Worm (Caenorhabditis elegans): Measurements from ENCODE around the gene R12C12.10.

The R12C12.10 gene

DNA sequence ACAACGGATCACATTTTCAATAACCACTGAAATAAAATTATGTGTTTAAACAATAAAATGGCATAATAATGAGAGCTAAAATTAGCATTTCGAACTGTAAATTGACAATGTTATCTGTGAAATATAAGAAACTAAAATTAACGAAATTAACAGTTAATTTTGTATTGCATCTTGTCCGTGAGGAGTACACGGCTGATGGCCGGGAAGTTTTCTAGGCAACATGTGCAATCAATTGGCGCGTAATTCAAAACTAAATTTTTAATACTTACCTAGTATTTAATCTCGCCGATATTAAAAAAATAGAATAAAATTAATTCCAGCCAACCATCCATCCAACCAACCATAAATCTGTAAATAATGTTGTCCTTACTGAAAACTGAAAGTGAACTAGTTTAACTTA, 18.4 kb upstream of the R12C12.10 start (continued):
- no peak for TF ChIP-seq nhr-11 (tag; optimal IDR thresholded peaks at IDR 0.05)
- TF ChIP-seq elt-3 (tag; optimal IDR thresholded peaks at IDR 0.05): no peak
- TF ChIP-seq ceh-16 (tag; optimal IDR thresholded peaks at IDR 0.05): no peak
- TF ChIP-seq daf-12 (tag; optimal IDR thresholded peaks at IDR 0.05): no peak
- peak; percentile 59 for TF ChIP-seq snpc-4 (tag; optimal IDR thresholded peaks at IDR 0.05)
- TF ChIP-seq ceh-9 (tag; optimal IDR thresholded peaks at IDR 0.05): no peak
- TF ChIP-seq mml-1 (tag; optimal IDR thresholded peaks at IDR 0.05): no peak
- no peak for TF ChIP-seq lin-39 (tag; optimal IDR thresholded peaks at IDR 0.05)
- TF ChIP-seq ZK546.5 (tag; optimal IDR thresholded peaks at IDR 0.05): no peak
- TF ChIP-seq ama-1 (optimal IDR thresholded peaks at IDR 0.05): no peak
- no peak for TF ChIP-seq pqm-1 (tag; optimal IDR thresholded peaks at IDR 0.05)
- TF ChIP-seq nhr-28 (tag; optimal IDR thresholded peaks at IDR 0.05): no peak
- no peak for TF ChIP-seq nhr-237 (tag; optimal IDR thresholded peaks at IDR 0.05)
- TF ChIP-seq ztf-4 (tag; optimal IDR thresholded peaks at IDR 0.05): no peak
- no peak for TF ChIP-seq sea-2 (GFP tag; optimal IDR thresholded peaks at IDR 0.05)
- no peak for TF ChIP-seq egl-27 (tag; optimal IDR thresholded peaks at IDR 0.05)
- peak; percentile 21 for TF ChIP-seq R02D3.7 (tag; optimal IDR thresholded peaks at IDR 0.05)
- peak; percentile 65 for TF ChIP-seq lsy-12 (tag; optimal IDR thresholded peaks at IDR 0.05)
- TF ChIP-seq nhr-43 (tag; optimal IDR thresholded peaks at IDR 0.05; ENCODE audit: poor library complexity, severe bottlenecking): peak; percentile 96

DNA sequence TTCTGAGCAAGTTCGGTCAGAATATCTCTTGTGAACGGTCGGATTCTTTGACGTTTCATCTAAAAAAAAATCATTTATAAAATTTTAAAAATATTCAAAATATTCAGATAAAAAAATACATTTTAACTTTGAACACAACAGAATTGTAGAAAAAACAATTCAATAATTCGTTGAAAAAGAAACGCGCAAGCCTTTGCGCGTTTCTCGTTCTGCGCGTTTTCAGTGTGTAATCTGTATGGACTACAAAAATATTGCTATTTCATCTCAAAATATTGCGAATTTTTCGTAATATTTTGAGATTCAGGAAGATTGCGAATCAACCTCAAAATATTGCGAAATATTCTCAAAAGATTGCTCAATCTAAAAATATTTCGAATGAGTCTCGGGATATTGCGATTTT, 12.9 kb upstream of the R12C12.10 start, which contains the start of gene R12C12.7:
TSS of gene R12C12.7 (minus strand) at position 59 of the 400 bp plus-strand sequence.
- peak; percentile 79 for TF ChIP-seq pqm-1 (tag; optimal IDR thresholded peaks at IDR 0.05)
- peak; percentile 4 for TF ChIP-seq nhr-23 (tag; optimal IDR thresholded peaks at IDR 0.05)
- TF ChIP-seq elt-2 (tag; optimal IDR thresholded peaks at IDR 0.05): peak; percentile 3
- TF ChIP-seq nhr-67 (tag; optimal IDR thresholded peaks at IDR 0.05): no peak

DNA sequence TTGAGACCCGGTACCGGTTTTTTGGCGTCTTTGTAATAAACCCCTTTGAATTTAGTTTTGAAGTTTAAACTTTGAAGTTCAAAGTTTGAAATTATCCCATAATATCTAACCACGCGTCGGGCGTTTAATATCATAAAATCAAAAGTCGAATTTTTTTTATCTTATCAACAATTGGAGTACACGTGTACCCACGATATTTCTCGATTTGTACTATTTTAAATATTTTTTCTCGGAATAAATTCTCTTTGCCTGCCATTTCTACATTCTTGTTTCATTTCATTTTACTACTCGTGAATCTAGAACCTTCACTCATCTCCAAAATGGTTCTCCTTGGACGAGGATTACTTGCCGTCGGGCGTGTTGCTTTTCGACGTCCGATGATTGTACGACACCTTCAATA, 7.1 kb upstream of the R12C12.10 start, which contains the start of gene gldc-1:
TSS of gene gldc-1 (plus strand) at position 301 of the 400 bp plus-strand sequence.
- TF ChIP-seq pqm-1 (tag; optimal IDR thresholded peaks at IDR 0.05): peak; percentile 50
- TF ChIP-seq ZK546.5 (tag; optimal IDR thresholded peaks at IDR 0.05): no peak

DNA sequence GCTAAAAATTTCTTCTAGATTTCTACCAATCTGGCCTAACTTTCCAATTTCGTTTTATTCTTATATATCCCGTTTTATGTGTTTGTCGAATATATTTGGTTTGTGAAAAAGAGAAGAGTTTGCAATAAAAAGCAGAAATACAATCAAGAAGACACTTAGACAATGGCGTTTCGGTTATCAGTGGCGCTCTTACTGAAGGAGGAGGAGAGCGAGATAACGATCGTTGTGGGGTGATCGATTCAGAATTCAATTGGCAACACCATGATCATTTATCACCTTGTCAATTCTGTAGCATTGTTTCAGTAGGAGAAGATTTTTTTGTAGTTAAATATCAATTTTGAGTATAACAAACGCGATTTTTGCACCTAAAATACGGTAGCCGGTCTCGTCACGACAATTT, 6.5 kb upstream of the R12C12.10 start:
- no peak for TF ChIP-seq aly-2 (tag; optimal IDR thresholded peaks at IDR 0.05)
- TF ChIP-seq elt-1 (tag; optimal IDR thresholded peaks at IDR 0.05): no peak
- TF ChIP-seq fkh-10 (GFP tag; optimal IDR thresholded peaks at IDR 0.05): no peak
- TF ChIP-seq ceh-9 (tag; optimal IDR thresholded peaks at IDR 0.05): no peak
- TF ChIP-seq tbx-2 (tag; optimal IDR thresholded peaks at IDR 0.05): no peak
- TF ChIP-seq fkh-2 (tag; optimal IDR thresholded peaks at IDR 0.05): no peak
- TF ChIP-seq jun-1 (tag; optimal IDR thresholded peaks at IDR 0.05): no peak
- no peak for TF ChIP-seq sea-2 (GFP tag; optimal IDR thresholded peaks at IDR 0.05)
- no peak for TF ChIP-seq hmg-11 (tag; optimal IDR thresholded peaks at IDR 0.05)
- TF ChIP-seq nhr-67 (tag; optimal IDR thresholded peaks at IDR 0.05): no peak
- no peak for TF ChIP-seq nhr-237 (tag; optimal IDR thresholded peaks at IDR 0.05)
- no peak for TF ChIP-seq ZK546.5 (tag; optimal IDR thresholded peaks at IDR 0.05)
- no peak for TF ChIP-seq zag-1 (tag; optimal IDR thresholded peaks at IDR 0.05)
- peak; percentile 89 for TF ChIP-seq elt-2 (tag; optimal IDR thresholded peaks at IDR 0.05)
- no peak for TF ChIP-seq nhr-23 (tag; optimal IDR thresholded peaks at IDR 0.05)
- TF ChIP-seq ceh-28 (tag; optimal IDR thresholded peaks at IDR 0.05): no peak
- peak; percentile 79 for TF ChIP-seq pqm-1 (tag; optimal IDR thresholded peaks at IDR 0.05)

DNA sequence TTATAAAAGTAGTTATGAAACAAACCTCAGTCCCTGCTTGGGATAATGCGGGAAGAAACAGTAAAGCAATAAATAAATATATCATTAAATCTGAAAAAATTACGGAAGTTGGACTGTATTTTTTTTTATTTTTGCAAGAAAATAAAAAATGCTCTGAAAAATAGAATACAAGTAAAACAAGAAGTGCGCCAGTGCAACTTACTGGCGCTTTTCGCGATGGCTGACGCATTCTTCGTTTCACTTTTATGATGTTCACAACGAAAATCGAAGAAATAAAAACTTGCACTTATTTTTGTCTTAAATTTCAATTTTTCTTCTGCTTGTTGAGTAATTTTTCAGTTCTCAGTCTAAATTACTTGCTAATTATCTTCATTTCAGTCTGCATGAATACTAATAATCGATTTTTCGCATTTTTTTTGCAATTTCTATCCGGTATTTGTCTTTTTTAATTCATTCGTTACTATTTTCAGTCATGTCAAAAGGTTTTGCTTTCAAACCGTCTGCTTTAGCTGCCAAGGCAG, 4.6 kb upstream of the R12C12.10 start, which contains the start of the genes R12C12.6 and ran-5:
TSS of gene R12C12.6 (minus strand) at position 229 of the 521 bp plus-strand sequence.
TSS of gene ran-5 (plus strand) at position 471 of the 521 bp plus-strand sequence.
- no peak for TF ChIP-seq ztf-11 (tag; optimal IDR thresholded peaks at IDR 0.05)
- peak; percentile 35 for TF ChIP-seq nhr-11 (tag; optimal IDR thresholded peaks at IDR 0.05)
- peak; percentile 16 for TF ChIP-seq fkh-10 (GFP tag; optimal IDR thresholded peaks at IDR 0.05)
- TF ChIP-seq elt-2 (tag; optimal IDR thresholded peaks at IDR 0.05): peak; percentile 59
- TF ChIP-seq nhr-67 (tag; optimal IDR thresholded peaks at IDR 0.05): no peak
- TF ChIP-seq daf-12 (tag; optimal IDR thresholded peaks at IDR 0.05): no peak
- peak; percentile 40 for TF ChIP-seq skn-1 (tag; optimal IDR thresholded peaks at IDR 0.05)
- TF ChIP-seq egl-5 (tag; optimal IDR thresholded peaks at IDR 0.05): peak; percentile 20
- TF ChIP-seq R02D3.7 (tag; optimal IDR thresholded peaks at IDR 0.05): peak; percentile 67
- TF ChIP-seq lin-39 (tag; optimal IDR thresholded peaks at IDR 0.05): peak; percentile 18
- peak; percentile 76 for TF ChIP-seq nfya-1 (tag; optimal IDR thresholded peaks at IDR 0.05; ENCODE audit: insufficient read depth)
- TF ChIP-seq ceh-28 (tag; optimal IDR thresholded peaks at IDR 0.05): peak; percentile 62
- no peak for TF ChIP-seq nhr-12 (tag; optimal IDR thresholded peaks at IDR 0.05)
- TF ChIP-seq lin-15B (tag; optimal IDR thresholded peaks at IDR 0.05): peak; percentile 84
- no peak for TF ChIP-seq ama-1 (optimal IDR thresholded peaks at IDR 0.05)
- no peak for TF ChIP-seq mdl-1 (tag; optimal IDR thresholded peaks at IDR 0.05)
- no peak for TF ChIP-seq unc-62 (GFP tag; optimal IDR thresholded peaks at IDR 0.05)
- TF ChIP-seq hmg-11 (tag; optimal IDR thresholded peaks at IDR 0.05): peak; percentile 70
- peak; percentile 85 for TF ChIP-seq nhr-43 (tag; optimal IDR thresholded peaks at IDR 0.05; ENCODE audit: poor library complexity, severe bottlenecking)
- no peak for TF ChIP-seq egl-27 (tag; optimal IDR thresholded peaks at IDR 0.05)
- TF ChIP-seq mml-1 (tag; optimal IDR thresholded peaks at IDR 0.05): no peak
- no peak for TF ChIP-seq sea-2 (GFP tag; optimal IDR thresholded peaks at IDR 0.05)
- peak; percentile 20 for TF ChIP-seq ZK546.5 (tag; optimal IDR thresholded peaks at IDR 0.05)
- peak; percentile 1 for TF ChIP-seq aly-2 (tag; optimal IDR thresholded peaks at IDR 0.05)
- TF ChIP-seq lsy-12 (tag; optimal IDR thresholded peaks at IDR 0.05): peak; percentile 79
- TF ChIP-seq ceh-9 (tag; optimal IDR thresholded peaks at IDR 0.05): no peak
- peak; percentile 83 for TF ChIP-seq pha-4 (tag; optimal IDR thresholded peaks at IDR 0.05)
- peak; percentile 76 for TF ChIP-seq tbx-2 (tag; optimal IDR thresholded peaks at IDR 0.05)
- peak; percentile 74 for TF ChIP-seq nhr-25 (tag; optimal IDR thresholded peaks at IDR 0.05)
- TF ChIP-seq pqm-1 (tag; optimal IDR thresholded peaks at IDR 0.05): no peak

Data from whole organism, L3 larva.